Fruit fly (Drosophila melanogaster) whole organism, embryonic: ENCODE results near the gene CG31793.

Experiments used
- Asciz ChIP-seq: fragments of 200-800 bp; sonication (Bioruptor generic); optimal IDR thresholded peaks from 2 replicates; lab custom pipeline; 2017; ENCODE audit warnings: missing biosample characterization, mild to moderate bottlenecking, missing genetic modification characterization, missing genetic modification reagents
- Blimp-1 ChIP-seq: fragments of 200-800 bp; sonication (Bioruptor generic); optimal IDR thresholded peaks from 3 replicates; lab custom pipeline; 2018; ENCODE audit warnings: missing biosample characterization, missing genetic modification characterization, mild to moderate bottlenecking, moderate library complexity, missing genetic modification reagents
- CG10979 ChIP-seq: fragments of 200-800 bp; sonication (Bioruptor generic); optimal IDR thresholded peaks from 2 replicates; lab custom pipeline; 2018; ENCODE audit warnings: missing biosample characterization, mild to moderate bottlenecking, missing genetic modification characterization, moderate library complexity
- CG12769 ChIP-seq: fragments of 200-800 bp; sonication (Bioruptor generic); optimal IDR thresholded peaks from 2 replicates; lab custom pipeline; 2019; ENCODE audit warnings: missing biosample characterization, mild to moderate bottlenecking, missing genetic modification characterization, moderate library complexity
- CG13624 ChIP-seq: fragments of 200-800 bp; sonication (Bioruptor generic); optimal IDR thresholded peaks from 2 replicates; lab custom pipeline; 2016; ENCODE audit warnings: missing biosample characterization, missing genetic modification characterization
- CG1602 ChIP-seq: fragments of 200-800 bp; sonication (Bioruptor generic); optimal IDR thresholded peaks from 3 replicates; lab custom pipeline; 2016; ENCODE audit warnings: missing biosample characterization, missing genetic modification characterization
- CG1647 ChIP-seq: fragments of 200-800 bp; sonication (Bioruptor generic); optimal IDR thresholded peaks from 3 replicates; lab custom pipeline; 2016; ENCODE audit warnings: missing biosample characterization, missing genetic modification characterization
- CG17802 ChIP-seq: fragments of 200-800 bp; sonication (Bioruptor generic); optimal IDR thresholded peaks from 2 replicates; lab custom pipeline; 2018; ENCODE audit warnings: missing biosample characterization, mild to moderate bottlenecking, missing genetic modification characterization, moderate library complexity
- CG2199 ChIP-seq: fragments of 200-800 bp; sonication (Bioruptor generic); IDR thresholded peaks from 3 replicates; pipeline ENCODE4 v1.3.6; 2022; ENCODE audit warnings: missing biosample characterization, missing genetic modification characterization
- CG2875 ChIP-seq: fragments of 200-800 bp; sonication (Bioruptor generic); optimal IDR thresholded peaks from 2 replicates; lab custom pipeline; 2017; ENCODE audit warnings: missing biosample characterization, mild to moderate bottlenecking, missing genetic modification characterization, missing genetic modification reagents
- CG31224 ChIP-seq: fragments of 200-800 bp; sonication (Bioruptor generic); IDR thresholded peaks from 2 replicates; pipeline ENCODE4 v1.3.6; 2022; ENCODE audit warnings: missing biosample characterization, missing genetic modification characterization
- CG33557 ChIP-seq: fragments of 200-800 bp; sonication (Bioruptor generic); optimal IDR thresholded peaks from 2 replicates; lab custom pipeline; 2019; ENCODE audit warnings: missing biosample characterization, mild to moderate bottlenecking, missing genetic modification characterization, moderate library complexity
- CG34224 ChIP-seq: fragments of 200-800 bp; sonication (Bioruptor generic); IDR thresholded peaks from 3 replicates; pipeline ENCODE4 v1.3.6; 2022; ENCODE audit warnings: missing biosample characterization, missing genetic modification characterization; ENCODE audit not compliant: partially characterized antibody
- CG6791 ChIP-seq: fragments of 200-800 bp; sonication (Bioruptor generic); IDR thresholded peaks from 3 replicates; pipeline ENCODE4 v1.3.6; 2022; ENCODE audit warnings: missing biosample characterization, missing genetic modification characterization; ENCODE audit not compliant: partially characterized antibody
- CG8478 ChIP-seq: fragments of >200 bp; optimal IDR thresholded peaks from 2 replicates; lab custom pipeline; 2018
- CG8765 ChIP-seq: fragments of 200-800 bp; sonication (Bioruptor generic); IDR thresholded peaks from 2 replicates; pipeline ENCODE4 v1.3.6; 2022; ENCODE audit warnings: missing biosample characterization, missing genetic modification characterization
- CG9797 ChIP-seq: fragments of 200-800 bp; sonication (Bioruptor generic); optimal IDR thresholded peaks from 3 replicates; lab custom pipeline; 2018; ENCODE audit warnings: missing biosample characterization, mild to moderate bottlenecking, missing genetic modification characterization
- Camta ChIP-seq: fragments of 200-800 bp; sonication (Bioruptor generic); optimal IDR thresholded peaks from 2 replicates; lab custom pipeline; 2016; ENCODE audit warnings: missing biosample characterization, missing genetic modification characterization
- CoRest ChIP-seq: fragments of 200-800 bp; sonication (Bioruptor generic); optimal IDR thresholded peaks from 3 replicates; lab custom pipeline; 2018; ENCODE audit warnings: missing biosample characterization, mild to moderate bottlenecking, missing genetic modification characterization, moderate library complexity
- Deaf1 ChIP-seq: fragments of 200-800 bp; optimal IDR thresholded peaks from 3 replicates; lab custom pipeline; 2019; ENCODE audit warnings: missing biosample characterization, mild to moderate bottlenecking, missing genetic modification characterization, moderate library complexity
- E2f1 ChIP-seq: fragments of 200-800 bp; sonication (Bioruptor generic); IDR thresholded peaks from 2 replicates; pipeline ENCODE4 v1.3.6; 2022; ENCODE audit warnings: missing biosample characterization, missing genetic modification characterization
- H2.0 ChIP-seq: fragments of 200-800 bp; sonication (Bioruptor generic); IDR thresholded peaks from 2 replicates; pipeline ENCODE4 v1.3.6; 2022; ENCODE audit warnings: missing biosample characterization, missing genetic modification characterization
- HmgD ChIP-seq: fragments of 200-800 bp; sonication (Bioruptor generic); optimal IDR thresholded peaks from 3 replicates; lab custom pipeline; 2016; ENCODE audit warnings: missing biosample characterization, missing genetic modification characterization
- Hmr ChIP-seq: fragments of 200-800 bp; sonication (Bioruptor generic); optimal IDR thresholded peaks from 3 replicates; lab custom pipeline; 2017; ENCODE audit warnings: mild to moderate bottlenecking, missing biosample characterization, missing genetic modification reagents, missing genetic modification characterization
- Hmx ChIP-seq: fragments of 200-800 bp; sonication (Bioruptor generic); optimal IDR thresholded peaks from 2 replicates; lab custom pipeline; 2016; ENCODE audit warnings: missing biosample characterization, missing genetic modification characterization
- Jarid2 ChIP-seq: fragments of 200-800 bp; sonication (Bioruptor generic); optimal IDR thresholded peaks from 3 replicates; lab custom pipeline; 2017; ENCODE audit warnings: mild to moderate bottlenecking, missing biosample characterization, missing genetic modification reagents, missing genetic modification characterization
- Myb ChIP-seq: fragments of 200-800 bp; sonication (Bioruptor generic); optimal IDR thresholded peaks from 2 replicates; lab custom pipeline; 2016; ENCODE audit warnings: missing biosample characterization, missing genetic modification characterization
- Optix ChIP-seq: fragments of 200-800 bp; sonication (Bioruptor generic); IDR thresholded peaks from 3 replicates; pipeline ENCODE4 v1.3.6; 2022; ENCODE audit warnings: missing biosample characterization, missing genetic modification characterization
- Sox100B ChIP-seq: fragments of 200-800 bp; sonication (Bioruptor generic); optimal IDR thresholded peaks from 3 replicates; lab custom pipeline; 2018; ENCODE audit warnings: missing biosample characterization, mild to moderate bottlenecking, missing genetic modification characterization
- Spps ChIP-seq: fragments of 200-800 bp; sonication (Bioruptor generic); optimal IDR thresholded peaks from 2 replicates; lab custom pipeline; 2018; ENCODE audit warnings: missing biosample characterization, mild to moderate bottlenecking, missing genetic modification characterization
- Trl ChIP-seq, 3 experiments: fragments of >200 bp in 2 of 3; fragments of 200-800 bp in 1 of 3; sonication (Bioruptor generic) in 1 of 3; optimal IDR thresholded peaks; 2 replicates in 1 of 3; 3 replicates in 2 of 3; lab custom pipeline; 2016 to 2017; ENCODE audit warnings: missing biosample characterization in 1 of 3, missing genetic modification characterization in 1 of 3
- ash1 ChIP-seq: fragments of 200-800 bp; sonication (Bioruptor generic); optimal IDR thresholded peaks from 2 replicates; lab custom pipeline; 2018; ENCODE audit warnings: missing biosample characterization, mild to moderate bottlenecking, missing genetic modification characterization
- br ChIP-seq: fragments of >200 bp; optimal IDR thresholded peaks from 2 replicates; lab custom pipeline; 2017
- dmrt11E ChIP-seq: fragments of 200-800 bp; sonication (Bioruptor generic); optimal IDR thresholded peaks from 3 replicates; lab custom pipeline; 2018; ENCODE audit warnings: missing biosample characterization, mild to moderate bottlenecking, missing genetic modification characterization, moderate library complexity
- fd3F ChIP-seq: fragments of 200-800 bp; sonication (Bioruptor generic); optimal IDR thresholded peaks from 2 replicates; lab custom pipeline; 2018; ENCODE audit warnings: missing biosample characterization, mild to moderate bottlenecking, missing genetic modification characterization, moderate library complexity
- fu2 ChIP-seq: fragments of 200-800 bp; sonication (Bioruptor generic); optimal IDR thresholded peaks from 2 replicates; lab custom pipeline; 2016; ENCODE audit warnings: missing biosample characterization, missing genetic modification characterization
- hb ChIP-seq: fragments of 200-800 bp; sonication (Bioruptor generic); IDR thresholded peaks from 3 replicates; pipeline ENCODE4 v1.3.6; 2022; ENCODE audit warnings: missing biosample characterization, missing genetic modification characterization; ENCODE audit not compliant: partially characterized antibody
- pb ChIP-seq: fragments of 200-800 bp; sonication (Bioruptor generic); optimal IDR thresholded peaks from 3 replicates; lab custom pipeline; 2016; ENCODE audit warnings: missing biosample characterization, missing genetic modification characterization
- pho ChIP-seq: fragments of 200-800 bp; sonication (Bioruptor generic); optimal IDR thresholded peaks from 2 replicates; lab custom pipeline; 2016; ENCODE audit warnings: missing biosample characterization, missing genetic modification characterization
- pum ChIP-seq: fragments of 200-800 bp; sonication (Bioruptor generic); optimal IDR thresholded peaks from 2 replicates; lab custom pipeline; 2016; ENCODE audit warnings: missing biosample characterization, missing genetic modification characterization
- repo ChIP-seq: fragments of 200-800 bp; sonication (Bioruptor generic); optimal IDR thresholded peaks from 2 replicates; lab custom pipeline; 2016; ENCODE audit warnings: missing biosample characterization, missing genetic modification characterization
- sd ChIP-seq: fragments of 200-800 bp; sonication (Bioruptor generic); optimal IDR thresholded peaks from 3 replicates; lab custom pipeline; 2018; ENCODE audit warnings: missing biosample characterization, mild to moderate bottlenecking, missing genetic modification characterization, moderate library complexity
- sim ChIP-seq: fragments of 200-800 bp; sonication (Bioruptor generic); IDR thresholded peaks from 2 replicates; pipeline ENCODE4 v1.3.6; 2022; ENCODE audit warnings: missing biosample characterization, missing genetic modification characterization
- sima ChIP-seq: fragments of 200-800 bp; sonication (Bioruptor generic); optimal IDR thresholded peaks from 2 replicates; lab custom pipeline; 2016; ENCODE audit warnings: missing biosample characterization, missing genetic modification characterization
- slbo ChIP-seq: fragments of 200-800 bp; sonication (Bioruptor generic); IDR thresholded peaks from 2 replicates; pipeline ENCODE4 v1.3.6; 2022; ENCODE audit warnings: missing biosample characterization, missing genetic modification characterization
- sr ChIP-seq: fragments of 200-800 bp; sonication (Bioruptor generic); IDR thresholded peaks from 3 replicates; pipeline ENCODE4 v1.3.6; 2022; ENCODE audit warnings: missing biosample characterization, missing genetic modification characterization
- tap ChIP-seq: fragments of 200-800 bp; optimal IDR thresholded peaks from 3 replicates; lab custom pipeline; 2019; ENCODE audit warnings: missing biosample characterization, mild to moderate bottlenecking, missing genetic modification characterization, moderate library complexity
- tx ChIP-seq: fragments of 200-800 bp; sonication (Bioruptor generic); optimal IDR thresholded peaks from 2 replicates; lab custom pipeline; 2016; ENCODE audit warnings: missing biosample characterization, missing genetic modification characterization
- unc-4 ChIP-seq: fragments of 200-800 bp; sonication (Bioruptor generic); IDR thresholded peaks from 2 replicates; pipeline ENCODE4 v1.3.6; 2022; ENCODE audit warnings: missing biosample characterization, missing genetic modification characterization; ENCODE audit not compliant: partially characterized antibody
- vvl ChIP-seq: fragments of 200-800 bp; sonication (Bioruptor generic); IDR thresholded peaks from 2 replicates; pipeline ENCODE4 v1.3.6; 2022; ENCODE audit warnings: missing biosample characterization, missing genetic modification characterization
- z ChIP-seq: fragments of 200-800 bp; sonication (Bioruptor generic); IDR thresholded peaks from 3 replicates; pipeline ENCODE4 v1.3.6; 2022; ENCODE audit warnings: missing biosample characterization, missing genetic modification characterization

The CG31793 gene

dm6 chr2L:18966214-18966556, 37.0 kb upstream of the CG31793 start (continued):
- TF ChIP-seq fd3F (GFP tag; lab: Kevin White, UChicago) (peak; percentile 75), Trl (optimal IDR thresholded peaks at IDR 0.05; lab: Kevin White, UChicago) (no peak), Trl (GFP tag; optimal IDR thresholded peaks at IDR 0.05; lab: Kevin White, UChicago) (no peak), sim (GFP tag; lab: Robert Waterston, UW) (peak; percentile 49; the same call in 1 of the 2 replicates), pho (GFP tag; lab: Kevin White, UChicago) (peak; percentile 73), CG33557 (GFP tag; lab: Kevin White, UChicago) (no peak), CG2875 (GFP tag; lab: Kevin White, UChicago) (peak; percentile 3), sd (tag; lab: Kevin White, UChicago) (peak; percentile 44), Myb (peak; percentile 13), CG12769 (tag; lab: Kevin White, UChicago) (no peak), Asciz (GFP tag; lab: Kevin White, UChicago) (peak; percentile 13), CG6791 (GFP tag; lab: Robert Waterston, UW) (no peak), sima (GFP tag; lab: Kevin White, UChicago) (no peak), unc-4 (GFP tag; lab: Robert Waterston, UW) (no peak), hb (GFP tag; lab: Robert Waterston, UW) (no peak), HmgD (GFP tag; lab: Kevin White, UChicago) (no peak), Blimp-1 (GFP tag; lab: Kevin White, UChicago) (peak; percentile 65), Deaf1 (tag; lab: Kevin White, UChicago) (peak; percentile 61), repo (GFP tag; lab: Kevin White, UChicago) (no peak), CG1602 (GFP tag; lab: Kevin White, UChicago) (peak; percentile 53), CG9797 (GFP tag; lab: Kevin White, UChicago) (no peak), fu2 (peak; percentile 39), Spps (tag; lab: Kevin White, UChicago) (peak; percentile 49), CG17802 (tag; lab: Kevin White, UChicago) (peak; percentile 49), Hmr (GFP tag; lab: Kevin White, UChicago) (peak; percentile 77), CG34224 (GFP tag; lab: Robert Waterston, UW) (no peak), z (GFP tag; lab: Robert Waterston, UW) (peak; percentile 24; the same call in 1 of the 3 replicates), br (lab: Kevin White, UChicago) (no peak), E2f1 (GFP tag; lab: Robert Waterston, UW) (peak; percentile 88), Jarid2 (GFP tag; lab: Kevin White, UChicago) (peak; percentile 32), dmrt11E (tag; lab: Kevin White, UChicago) (peak; percentile 60), Sox100B (GFP tag; lab: Kevin White, UChicago) (peak; percentile 16), CoRest (tag; lab: Kevin White, UChicago) (peak; percentile 73), CG13624 (GFP tag; lab: Kevin White, UChicago) (peak; percentile 33), CG2199 (GFP tag; lab: Robert Waterston, UW) (peak; percentile 63; the same call in 1 of the 3 replicates), pb (GFP tag; lab: Kevin White, UChicago) (no peak), CG8478 (no peak), H2.0 (GFP tag; lab: Robert Waterston, UW) (peak; percentile 88), CG8765 (GFP tag; lab: Robert Waterston, UW) (peak; percentile 68), ash1 (GFP tag; lab: Kevin White, UChicago) (no peak), sr (GFP tag; lab: Robert Waterston, UW) (no peak), CG1647 (GFP tag; lab: Kevin White, UChicago) (peak; percentile 25), CG10979 (peak; percentile 56), tap (peak; percentile 73), CG31224 (GFP tag; lab: Robert Waterston, UW) (peak; percentile 92), Hmx (GFP tag; lab: Kevin White, UChicago) (no peak), pum (GFP tag; lab: Kevin White, UChicago) (peak; percentile 20), tx (GFP tag; lab: Kevin White, UChicago) (peak; percentile 28), vvl (GFP tag; lab: Robert Waterston, UW) (peak; percentile 92), Optix (GFP tag; lab: Robert Waterston, UW) (0 out of 3 replicates have a peak, but pooled peaks have one; percentile 6), slbo (GFP tag; lab: Robert Waterston, UW) (peak; percentile 97), Camta (GFP tag; lab: Kevin White, UChicago) (no peak)
